Fruit fly (Drosophila melanogaster) whole organism, prepupa: ENCODE data around the gene CG15643.
A peak's percentile ranks its signal among the peaks of the same experiment; 100 is the strongest.

ENCODE experiments used
- Blimp-1 ChIP-seq: fragments of 200-800 bp; sonication (Bioruptor generic); optimal IDR thresholded peaks from 3 replicates; lab custom pipeline; 2017; ENCODE audit warnings: missing biosample characterization, missing genetic modification characterization, mild to moderate bottlenecking, moderate library complexity, missing genetic modification reagents
- CG10631 ChIP-seq: fragments of 200-800 bp; sonication (Bioruptor generic); optimal IDR thresholded peaks from 2 replicates; lab custom pipeline; 2016; ENCODE audit warnings: missing biosample characterization, missing genetic modification characterization
- CG10669 ChIP-seq: fragments of 200-800 bp; sonication (Bioruptor generic); optimal IDR thresholded peaks from 3 replicates; lab custom pipeline; 2018; ENCODE audit warnings: missing biosample characterization, mild to moderate bottlenecking, missing genetic modification characterization, moderate library complexity
- CG11294 ChIP-seq: fragments of 200-800 bp; sonication (Bioruptor generic); IDR thresholded peaks from 2 replicates; pipeline ENCODE4 v1.3.6; 2022; ENCODE audit warnings: missing biosample characterization, missing genetic modification characterization
- CG11762 ChIP-seq: fragments of 200-800 bp; sonication (Bioruptor generic); optimal IDR thresholded peaks from 3 replicates; lab custom pipeline; 2016; ENCODE audit warnings: missing biosample characterization, missing genetic modification characterization; ENCODE audit not compliant: insufficient read depth
- CG11902 ChIP-seq: fragments of 200-800 bp; sonication (Bioruptor generic); optimal IDR thresholded peaks from 3 replicates; lab custom pipeline; 2016; ENCODE audit warnings: missing biosample characterization, missing genetic modification characterization
- CG15336 ChIP-seq: fragments of 200-800 bp; sonication (Bioruptor generic); IDR thresholded peaks from 2 replicates; pipeline ENCODE4 v1.3.6; 2022; ENCODE audit warnings: missing biosample characterization, missing genetic modification characterization
- CG1621 ChIP-seq: fragments of 200-800 bp; sonication (Bioruptor generic); optimal IDR thresholded peaks from 3 replicates; lab custom pipeline; 2018; ENCODE audit warnings: missing biosample characterization, mild to moderate bottlenecking, missing genetic modification characterization
- CG16779 ChIP-seq: fragments of 200-800 bp; sonication (Bioruptor generic); optimal IDR thresholded peaks from 3 replicates; lab custom pipeline; 2017; ENCODE audit warnings: missing biosample characterization, mild to moderate bottlenecking, missing genetic modification characterization
- CG3032 ChIP-seq: fragments of 200-800 bp; optimal IDR thresholded peaks from 2 replicates; lab custom pipeline; 2019; ENCODE audit warnings: missing biosample characterization, mild to moderate bottlenecking, missing genetic modification characterization, moderate library complexity
- CG31627 ChIP-seq: fragments of 200-800 bp; sonication (Bioruptor generic); optimal IDR thresholded peaks from 3 replicates; lab custom pipeline; 2016; ENCODE audit warnings: missing biosample characterization, missing genetic modification characterization
- CG32006 ChIP-seq: fragments of 200-800 bp; sonication (Bioruptor generic); optimal IDR thresholded peaks from 3 replicates; lab custom pipeline; 2017; ENCODE audit warnings: missing biosample characterization, mild to moderate bottlenecking, missing genetic modification characterization
- CG34406 ChIP-seq: fragments of 200-800 bp; sonication (Bioruptor generic); optimal IDR thresholded peaks from 3 replicates; lab custom pipeline; 2016; ENCODE audit warnings: missing biosample characterization, missing genetic modification characterization
- CG3919 ChIP-seq: fragments of 200-800 bp; sonication (Bioruptor generic); optimal IDR thresholded peaks from 3 replicates; lab custom pipeline; 2016; ENCODE audit warnings: missing biosample characterization, missing genetic modification characterization
- CG4318 ChIP-seq: fragments of 200-800 bp; sonication (Bioruptor generic); optimal IDR thresholded peaks from 3 replicates; lab custom pipeline; 2017; ENCODE audit warnings: missing biosample characterization, mild to moderate bottlenecking, missing genetic modification characterization
- CG6163 ChIP-seq: fragments of 200-800 bp; sonication (Bioruptor generic); IDR thresholded peaks from 3 replicates; pipeline ENCODE4 v1.3.6; 2022; ENCODE audit warnings: missing biosample characterization, missing genetic modification characterization
- CG6276 ChIP-seq: fragments of 200-800 bp; sonication (Bioruptor generic); optimal IDR thresholded peaks from 2 replicates; lab custom pipeline; 2017; ENCODE audit warnings: missing biosample characterization, mild to moderate bottlenecking, missing genetic modification characterization
- CG6792 ChIP-seq: fragments of 200-800 bp; sonication (Bioruptor generic); optimal IDR thresholded peaks from 3 replicates; lab custom pipeline; 2016; ENCODE audit warnings: missing biosample characterization, missing genetic modification characterization
- CG6808 ChIP-seq: fragments of 200-800 bp; sonication (Bioruptor generic); optimal IDR thresholded peaks from 3 replicates; lab custom pipeline; 2017; ENCODE audit warnings: missing biosample characterization, missing genetic modification characterization, mild to moderate bottlenecking, moderate library complexity, missing genetic modification reagents
- CG6854 ChIP-seq: fragments of 200-800 bp; sonication (Bioruptor generic); optimal IDR thresholded peaks from 2 replicates; lab custom pipeline; 2017; ENCODE audit warnings: missing biosample characterization, mild to moderate bottlenecking, missing genetic modification characterization
- CG7368 ChIP-seq: fragments of 200-800 bp; sonication (Bioruptor generic); optimal IDR thresholded peaks from 3 replicates; lab custom pipeline; 2016; ENCODE audit warnings: missing biosample characterization, missing genetic modification characterization
- CG8119 ChIP-seq: fragments of 200-800 bp; sonication (Bioruptor generic); IDR thresholded peaks from 3 replicates; pipeline ENCODE4 v1.3.6; 2022; ENCODE audit warnings: missing biosample characterization, missing genetic modification characterization
- CG8319 ChIP-seq: fragments of 200-800 bp; sonication (Bioruptor generic); optimal IDR thresholded peaks from 3 replicates; lab custom pipeline; 2016; ENCODE audit warnings: missing biosample characterization, missing genetic modification characterization
- CG8632 ChIP-seq: fragments of 200-800 bp; sonication (Bioruptor generic); optimal IDR thresholded peaks from 3 replicates; lab custom pipeline; 2016; ENCODE audit warnings: missing biosample characterization, missing genetic modification characterization
- CG9139 ChIP-seq: fragments of 200-800 bp; sonication (Bioruptor generic); optimal IDR thresholded peaks from 3 replicates; lab custom pipeline; 2017; ENCODE audit warnings: missing biosample characterization, mild to moderate bottlenecking, missing genetic modification characterization
- Eip75B ChIP-seq: fragments of 200-800 bp; sonication (Bioruptor generic); optimal IDR thresholded peaks from 3 replicates; lab custom pipeline; 2016; ENCODE audit warnings: missing biosample characterization, missing genetic modification characterization
- Eip78C ChIP-seq: fragments of 200-800 bp; sonication (Bioruptor generic); peaks from one replicate; lab custom pipeline; 2016; ENCODE audit warnings: missing biosample characterization, missing genetic modification characterization
- Ets21C ChIP-seq: fragments of 200-800 bp; sonication (Bioruptor generic); optimal IDR thresholded peaks from 3 replicates; lab custom pipeline; 2016; ENCODE audit warnings: missing biosample characterization, missing genetic modification characterization
- Ets96B ChIP-seq: fragments of 200-800 bp; optimal IDR thresholded peaks from 2 replicates; lab custom pipeline; 2019; ENCODE audit warnings: missing biosample characterization, mild to moderate bottlenecking, missing genetic modification characterization, moderate library complexity
- Gug ChIP-seq: fragments of 200-800 bp; sonication (Bioruptor generic); IDR thresholded peaks from 2 replicates; pipeline ENCODE4 v1.3.6; 2022; ENCODE audit warnings: missing biosample characterization, missing genetic modification characterization
- Hr38 ChIP-seq: sonication (Bioruptor generic); optimal IDR thresholded peaks from 2 replicates; lab custom pipeline; 2016; ENCODE audit warnings: missing biosample characterization, missing genetic modification characterization
- Hr39 ChIP-seq: fragments of 200-800 bp; sonication (Bioruptor generic); optimal IDR thresholded peaks from 2 replicates; lab custom pipeline; 2016; ENCODE audit warnings: missing biosample characterization, missing genetic modification characterization
- Lpt ChIP-seq: fragments of 200-800 bp; sonication (Bioruptor generic); optimal IDR thresholded peaks from 3 replicates; lab custom pipeline; 2016; ENCODE audit warnings: missing biosample characterization, missing genetic modification characterization
- Met ChIP-seq: fragments of 200-800 bp; sonication (Bioruptor generic); optimal IDR thresholded peaks from 3 replicates; lab custom pipeline; 2016; ENCODE audit warnings: missing biosample characterization, missing genetic modification characterization
- OdsH ChIP-seq: fragments of 200-800 bp; sonication (Bioruptor generic); optimal IDR thresholded peaks from 3 replicates; lab custom pipeline; 2016; ENCODE audit warnings: missing biosample characterization, missing genetic modification characterization
- Smox ChIP-seq: fragments of 200-800 bp; sonication (Bioruptor generic); optimal IDR thresholded peaks from 3 replicates; lab custom pipeline; 2016; ENCODE audit warnings: missing biosample characterization, missing genetic modification characterization
- Sox102F ChIP-seq: fragments of 200-800 bp; sonication (Bioruptor generic); optimal IDR thresholded peaks from 2 replicates; lab custom pipeline; 2016; ENCODE audit warnings: missing biosample characterization, mild to moderate bottlenecking, missing genetic modification characterization
- Sox14 ChIP-seq: fragments of 200-800 bp; sonication (Bioruptor generic); optimal IDR thresholded peaks from 3 replicates; lab custom pipeline; 2016; ENCODE audit warnings: missing biosample characterization, missing genetic modification characterization
- Sox15 ChIP-seq: fragments of 200-800 bp; sonication (Bioruptor generic); optimal IDR thresholded peaks from 3 replicates; lab custom pipeline; 2016; ENCODE audit warnings: missing biosample characterization, missing genetic modification characterization
- acj6 ChIP-seq: fragments of 200-800 bp; sonication (Bioruptor generic); optimal IDR thresholded peaks from 3 replicates; lab custom pipeline; 2016; ENCODE audit warnings: missing biosample characterization, missing genetic modification characterization
- cyc ChIP-seq: fragments of 200-800 bp; sonication (Bioruptor generic); optimal IDR thresholded peaks from 3 replicates; lab custom pipeline; 2016; ENCODE audit warnings: missing biosample characterization, missing genetic modification characterization
- dac ChIP-seq: fragments of 200-800 bp; sonication (Bioruptor generic); optimal IDR thresholded peaks from 2 replicates; lab custom pipeline; 2017; ENCODE audit warnings: missing biosample characterization, mild to moderate bottlenecking, missing genetic modification characterization
- dsx ChIP-seq: fragments of 200-800 bp; optimal IDR thresholded peaks from 3 replicates; lab custom pipeline; 2019; ENCODE audit warnings: missing biosample characterization, mild to moderate bottlenecking, missing genetic modification characterization, moderate library complexity; ENCODE audit not compliant: poor library complexity, severe bottlenecking
- esn ChIP-seq: fragments of 200-800 bp; sonication (Bioruptor generic); optimal IDR thresholded peaks from 2 replicates; lab custom pipeline; 2016; ENCODE audit warnings: missing biosample characterization, mild to moderate bottlenecking, missing genetic modification characterization, moderate library complexity
- fd59A ChIP-seq: fragments of 200-800 bp; sonication (Bioruptor generic); optimal IDR thresholded peaks from 2 replicates; lab custom pipeline; 2017; ENCODE audit warnings: missing biosample characterization, mild to moderate bottlenecking, missing genetic modification characterization, missing genetic modification reagents
- fd85E ChIP-seq: fragments of 200-800 bp; sonication (Bioruptor generic); optimal IDR thresholded peaks from 3 replicates; lab custom pipeline; 2016; ENCODE audit warnings: missing biosample characterization, missing genetic modification characterization
- fkh ChIP-seq: fragments of 200-800 bp; sonication (Bioruptor generic); optimal IDR thresholded peaks from 3 replicates; lab custom pipeline; 2017; ENCODE audit warnings: missing biosample characterization, mild to moderate bottlenecking, missing genetic modification characterization, moderate library complexity
- net ChIP-seq: fragments of 200-800 bp; sonication (Bioruptor generic); optimal IDR thresholded peaks from 3 replicates; lab custom pipeline; 2016; ENCODE audit warnings: missing biosample characterization, missing genetic modification characterization
- pdm3 ChIP-seq: fragments of 200-800 bp; sonication (Bioruptor generic); optimal IDR thresholded peaks from 3 replicates; lab custom pipeline; 2016; ENCODE audit warnings: missing biosample characterization, missing genetic modification characterization
- spab ChIP-seq: fragments of 200-800 bp; sonication (Bioruptor generic); optimal IDR thresholded peaks from 2 replicates; lab custom pipeline; 2017; ENCODE audit warnings: missing biosample characterization, mild to moderate bottlenecking, missing genetic modification characterization, missing genetic modification reagents
- ss ChIP-seq, 2 experiments: fragments of 200-800 bp; sonication (Bioruptor generic); optimal IDR thresholded peaks; 2 replicates in 1 of 2; 3 replicates in 1 of 2; lab custom pipeline; 2017 to 2018; ENCODE audit warnings: mild to moderate bottlenecking in 2 of 2, missing biosample characterization in 2 of 2, missing genetic modification characterization in 2 of 2, moderate library complexity in 1 of 2
- svp ChIP-seq: fragments of 200-800 bp; sonication (Bioruptor generic); peaks from one replicate; lab custom pipeline; 2016; ENCODE audit warnings: missing biosample characterization, missing genetic modification characterization
- vri ChIP-seq: fragments of 200-800 bp; sonication (Bioruptor generic); optimal IDR thresholded peaks from 3 replicates; lab custom pipeline; 2016; ENCODE audit warnings: missing biosample characterization, mild to moderate bottlenecking, missing genetic modification characterization

CG15643 gene

dm6 chrX:15610957-15611356 lies 39.0 kb upstream of the CG15643 start:
- TF ChIP-seq CG9139 (GFP tag; lab: Kevin White, UChicago) (no peak), Ets96B (tag; lab: Kevin White, UChicago) (peak; percentile 13), vri (no peak), CG6792 (GFP tag; lab: Kevin White, UChicago) (no peak), Hr38 (no peak), dac (no peak), Sox14 (GFP tag; lab: Kevin White, UChicago) (peak; percentile 41), pdm3 (GFP tag; lab: Kevin White, UChicago) (peak; percentile 46), CG11762 (GFP tag; lab: Kevin White, UChicago) (no peak), CG15336 (peak; percentile 40; the same call in 1 of the 2 replicates), OdsH (GFP tag; lab: Kevin White, UChicago) (peak; percentile 16), CG16779 (tag; lab: Kevin White, UChicago) (no peak), CG4318 (GFP tag; lab: Kevin White, UChicago) (peak; percentile 9), CG32006 (GFP tag; lab: Kevin White, UChicago) (peak; percentile 53), Hr39 (peak; percentile 13), CG11902 (GFP tag; lab: Kevin White, UChicago) (no peak), dsx (GFP tag; lab: Kevin White, UChicago) (no peak), Gug (GFP tag; lab: Robert Waterston, UW) (no peak), CG6163 (GFP tag; lab: Robert Waterston, UW) (no peak), Eip75B (GFP tag; lab: Kevin White, UChicago) (peak; percentile 3), Met (GFP tag; lab: Kevin White, UChicago) (peak; percentile 48), acj6 (GFP tag; lab: Kevin White, UChicago) (peak; percentile 23), CG6854 (no peak), Blimp-1 (no peak), CG34406 (GFP tag; lab: Kevin White, UChicago) (peak; percentile 20), CG1621 (no peak), CG8632 (GFP tag; lab: Kevin White, UChicago) (peak; percentile 10), Eip78C (GFP tag; lab: Kevin White, UChicago) (peak; percentile 74), esn (peak; percentile 30), svp (GFP tag; lab: Kevin White, UChicago) (peak; percentile 76), CG10631 (GFP tag; lab: Kevin White, UChicago) (peak; percentile 19), CG10669 (peak; percentile 12), fd85E (no peak), CG7368 (GFP tag; lab: Kevin White, UChicago) (no peak), fkh (GFP tag; lab: Kevin White, UChicago) (no peak), CG8119 (no peak; the same call in 2 of the 3 replicates), CG8319 (GFP tag; lab: Kevin White, UChicago) (no peak), spab (GFP tag; lab: Kevin White, UChicago) (no peak), CG3919 (GFP tag; lab: Kevin White, UChicago) (peak; percentile 27), ss (GFP tag; optimal IDR thresholded peaks at IDR 0.05; lab: Kevin White, UChicago) (peak in 1 of 2 experiments; percentile 9), CG6808 (GFP tag; lab: Kevin White, UChicago) (peak; percentile 12), Smox (GFP tag; lab: Kevin White, UChicago) (no peak), CG3032 (tag; lab: Kevin White, UChicago) (no peak), Sox15 (no peak), Lpt (GFP tag; lab: Kevin White, UChicago) (no peak), Sox102F (GFP tag; lab: Kevin White, UChicago) (no peak), fd59A (GFP tag; lab: Kevin White, UChicago) (peak; percentile 32), CG31627 (GFP tag; lab: Kevin White, UChicago) (peak; percentile 30), Ets21C (GFP tag; lab: Kevin White, UChicago) (no peak), cyc (GFP tag; lab: Kevin White, UChicago) (no peak), net (GFP tag; lab: Kevin White, UChicago) (no peak), CG6276 (no peak), CG11294 (GFP tag; lab: Robert Waterston, UW) (no peak)
